Worm (Caenorhabditis elegans): Measurements from ENCODE around the gene F53C11.5.

DNA sequence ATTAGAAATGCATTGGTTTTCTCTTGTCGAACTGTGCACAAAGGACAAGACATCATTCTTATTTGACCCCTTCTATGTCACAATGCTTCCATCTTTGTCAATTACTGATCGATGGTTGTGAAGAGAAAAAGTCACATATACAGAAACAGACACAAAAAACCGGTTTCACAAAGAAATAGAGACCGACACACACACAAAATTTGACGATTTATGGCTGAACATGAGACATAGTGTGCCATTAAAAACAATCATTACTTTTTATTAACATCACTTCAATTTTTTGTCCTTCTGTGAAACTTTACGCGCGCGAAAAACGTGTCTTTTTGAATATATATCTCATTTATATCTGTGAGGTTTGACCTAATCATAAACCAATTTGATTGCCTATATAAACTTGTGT, 3.2 kb downstream of the F53C11.5 start:
- no peak for TF ChIP-seq flt-1 (GFP tag; IDR thresholded peaks at IDR 0.05)
- TF ChIP-seq ama-1 (optimal IDR thresholded peaks at IDR 0.05) = no peak
- no peak for TF ChIP-seq ets-7 (tag; optimal IDR thresholded peaks at IDR 0.05)
- no peak for TF ChIP-seq hmbx-1 (tag; optimal IDR thresholded peaks at IDR 0.05)
- TF ChIP-seq ceh-13 (GFP tag; optimal IDR thresholded peaks at IDR 0.05) = no peak
- no peak for TF ChIP-seq ceh-36 (tag; optimal IDR thresholded peaks at IDR 0.05)

Measured in whole organism, early embryonic.